Fruit fly (Drosophila melanogaster) whole organism, embryonic: ENCODE results near the gene djl.

Experiments used
- Abd-B ChIP-seq: fragments of 200-800 bp; sonication (Bioruptor generic); optimal IDR thresholded peaks from 2 replicates; lab custom pipeline; 2018; ENCODE audit warnings: missing biosample characterization, mild to moderate bottlenecking, missing genetic modification characterization, moderate library complexity
- Bgb ChIP-seq: fragments of 200-800 bp; sonication (Bioruptor generic); IDR thresholded peaks from 2 replicates; pipeline ENCODE4 v1.3.6; 2022; ENCODE audit warnings: missing biosample characterization, missing genetic modification characterization; ENCODE audit not compliant: partially characterized antibody
- Blimp-1 ChIP-seq: fragments of 200-800 bp; sonication (Bioruptor generic); optimal IDR thresholded peaks from 3 replicates; lab custom pipeline; 2018; ENCODE audit warnings: missing biosample characterization, missing genetic modification characterization, mild to moderate bottlenecking, moderate library complexity, missing genetic modification reagents
- CG12942 ChIP-seq: fragments of 200-800 bp; sonication (Bioruptor generic); optimal IDR thresholded peaks from 3 replicates; lab custom pipeline; 2016; ENCODE audit warnings: missing biosample characterization, missing genetic modification characterization
- CG13123 ChIP-seq: fragments of 200-800 bp; sonication (Bioruptor generic); optimal IDR thresholded peaks from 2 replicates; lab custom pipeline; 2016; ENCODE audit warnings: missing biosample characterization, missing genetic modification characterization
- CG14441 ChIP-seq: fragments of 200-800 bp; sonication (Bioruptor generic); IDR thresholded peaks from 2 replicates; pipeline ENCODE4 v1.3.6; 2022; ENCODE audit warnings: missing biosample characterization, missing genetic modification characterization
- CG14667 ChIP-seq: fragments of 200-800 bp; sonication (Bioruptor generic); IDR thresholded peaks from 2 replicates; pipeline ENCODE4 v1.3.6; 2022; ENCODE audit warnings: missing biosample characterization, missing genetic modification characterization
- CG15601 ChIP-seq: fragments of 200-800 bp; sonication (Bioruptor generic); optimal IDR thresholded peaks from 3 replicates; lab custom pipeline; 2019; ENCODE audit warnings: missing biosample characterization, mild to moderate bottlenecking, missing genetic modification characterization, moderate library complexity
- CG43689 ChIP-seq: fragments of 200-800 bp; sonication (Bioruptor generic); IDR thresholded peaks from 2 replicates; pipeline ENCODE4 v1.3.6; 2022; ENCODE audit warnings: missing biosample characterization, missing genetic modification characterization
- CG4617 ChIP-seq: fragments of 200-800 bp; sonication (Bioruptor generic); optimal IDR thresholded peaks from 3 replicates; lab custom pipeline; 2016; ENCODE audit warnings: missing biosample characterization, missing genetic modification characterization, borderline replicate concordance
- CG6765 ChIP-seq: fragments of 200-800 bp; sonication (Bioruptor generic); optimal IDR thresholded peaks from 3 replicates; lab custom pipeline; 2017; ENCODE audit warnings: missing biosample characterization, mild to moderate bottlenecking, missing genetic modification characterization
- CG8765 ChIP-seq: fragments of 200-800 bp; sonication (Bioruptor generic); IDR thresholded peaks from 2 replicates; pipeline ENCODE4 v1.3.6; 2022; ENCODE audit warnings: missing biosample characterization, missing genetic modification characterization
- CG8924 ChIP-seq: fragments of 200-800 bp; optimal IDR thresholded peaks from 3 replicates; lab custom pipeline; 2019; ENCODE audit warnings: missing biosample characterization, mild to moderate bottlenecking, missing genetic modification characterization, moderate library complexity
- CG9797 ChIP-seq: fragments of 200-800 bp; sonication (Bioruptor generic); optimal IDR thresholded peaks from 3 replicates; lab custom pipeline; 2018; ENCODE audit warnings: missing biosample characterization, mild to moderate bottlenecking, missing genetic modification characterization
- CG9817 ChIP-seq: fragments of 200-800 bp; sonication (Bioruptor generic); optimal IDR thresholded peaks from 2 replicates; lab custom pipeline; 2018; ENCODE audit warnings: missing biosample characterization, mild to moderate bottlenecking, missing genetic modification characterization, moderate library complexity
- CoRest ChIP-seq: fragments of 200-800 bp; sonication (Bioruptor generic); optimal IDR thresholded peaks from 3 replicates; lab custom pipeline; 2018; ENCODE audit warnings: missing biosample characterization, mild to moderate bottlenecking, missing genetic modification characterization, moderate library complexity
- Dip2 ChIP-seq: fragments of 200-800 bp; sonication (Bioruptor generic); IDR thresholded peaks from 2 replicates; pipeline ENCODE4 v1.3.6; 2022; ENCODE audit warnings: missing biosample characterization, missing genetic modification characterization
- Dip3 ChIP-seq: fragments of 200-800 bp; sonication (Bioruptor generic); optimal IDR thresholded peaks from 3 replicates; lab custom pipeline; 2016; ENCODE audit warnings: missing biosample characterization, missing genetic modification characterization
- Doc3 ChIP-seq: fragments of 200-800 bp; sonication (Bioruptor generic); IDR thresholded peaks from 3 replicates; pipeline ENCODE4 v1.3.6; 2022; ENCODE audit warnings: missing biosample characterization, missing genetic modification characterization; ENCODE audit not compliant: partially characterized antibody
- Dref ChIP-seq: fragments of 200-800 bp; sonication (Bioruptor generic); IDR thresholded peaks from 2 replicates; pipeline ENCODE4 v1.3.6; 2022; ENCODE audit warnings: missing biosample characterization, missing genetic modification characterization
- Gug ChIP-seq: fragments of 200-800 bp; sonication (Bioruptor generic); IDR thresholded peaks from 4 replicates; pipeline ENCODE4 v1.3.6; 2022; ENCODE audit warnings: missing biosample characterization, missing genetic modification characterization
- HLH3B ChIP-seq: fragments of 200-800 bp; sonication (Bioruptor generic); IDR thresholded peaks from 2 replicates; pipeline ENCODE4 v1.3.6; 2022; ENCODE audit warnings: missing biosample characterization, missing genetic modification characterization
- HmgZ ChIP-seq: fragments of 200-800 bp; sonication (Bioruptor generic); optimal IDR thresholded peaks from 2 replicates; lab custom pipeline; 2018; ENCODE audit warnings: missing biosample characterization, mild to moderate bottlenecking, missing genetic modification characterization
- Hmr ChIP-seq: fragments of 200-800 bp; sonication (Bioruptor generic); optimal IDR thresholded peaks from 3 replicates; lab custom pipeline; 2017; ENCODE audit warnings: mild to moderate bottlenecking, missing biosample characterization, missing genetic modification reagents, missing genetic modification characterization
- Hr3 ChIP-seq: fragments of 200-800 bp; sonication (Bioruptor generic); optimal IDR thresholded peaks from 3 replicates; lab custom pipeline; 2016; ENCODE audit warnings: missing biosample characterization, missing genetic modification characterization
- Hsf ChIP-seq: fragments of 200-800 bp; sonication (Bioruptor generic); optimal IDR thresholded peaks from 3 replicates; lab custom pipeline; 2016; ENCODE audit warnings: missing biosample characterization, missing genetic modification characterization
- Lhr ChIP-seq: fragments of 200-800 bp; sonication (Bioruptor generic); optimal IDR thresholded peaks from 3 replicates; lab custom pipeline; 2017; ENCODE audit warnings: mild to moderate bottlenecking, missing biosample characterization, missing genetic modification reagents, missing genetic modification characterization
- Nf-YA ChIP-seq: fragments of 200-800 bp; sonication (Bioruptor generic); IDR thresholded peaks from 2 replicates; pipeline ENCODE4 v1.3.6; 2022; ENCODE audit warnings: missing biosample characterization, missing genetic modification characterization
- Xrp1 ChIP-seq: fragments of 200-800 bp; sonication (Bioruptor generic); IDR thresholded peaks from 2 replicates; pipeline ENCODE4 v1.3.6; 2022; ENCODE audit warnings: missing biosample characterization, missing genetic modification characterization
- cg ChIP-seq: fragments of 200-800 bp; sonication (Bioruptor generic); optimal IDR thresholded peaks from 3 replicates; lab custom pipeline; 2019; ENCODE audit warnings: missing biosample characterization, mild to moderate bottlenecking, missing genetic modification characterization, moderate library complexity
- esg ChIP-seq: fragments of 200-800 bp; sonication (Bioruptor generic); conservative IDR thresholded peaks from 2 replicates; pipeline ENCODE4 v1.3.6; 2022; ENCODE audit warnings: missing biosample characterization, missing genetic modification characterization
- ewg ChIP-seq: fragments of 200-800 bp; sonication (Bioruptor generic); optimal IDR thresholded peaks from 3 replicates; lab custom pipeline; 2017; ENCODE audit warnings: mild to moderate bottlenecking, missing biosample characterization, missing genetic modification reagents, missing genetic modification characterization
- gcm ChIP-seq: fragments of 200-800 bp; sonication (Bioruptor generic); optimal IDR thresholded peaks from 2 replicates; lab custom pipeline; 2019; ENCODE audit warnings: missing biosample characterization, mild to moderate bottlenecking, missing genetic modification characterization, moderate library complexity
- gsb-n ChIP-seq: fragments of 200-800 bp; sonication (Bioruptor generic); optimal IDR thresholded peaks from 3 replicates; lab custom pipeline; 2018; ENCODE audit warnings: missing biosample characterization, mild to moderate bottlenecking, missing genetic modification characterization
- insv ChIP-seq, 2 experiments: fragments of 200-800 bp; sonication (Bioruptor generic); optimal IDR thresholded peaks; 3 replicates each; lab custom pipeline; 2016 to 2018; ENCODE audit warnings: missing biosample characterization in 2 of 2, missing genetic modification characterization in 2 of 2
- jigr1 ChIP-seq: fragments of 200-800 bp; sonication (Bioruptor generic); IDR thresholded peaks from 3 replicates; pipeline ENCODE4 v1.3.6; 2022; ENCODE audit warnings: missing biosample characterization, missing genetic modification characterization
- kni ChIP-seq: fragments of 200-800 bp; sonication (Bioruptor generic); optimal IDR thresholded peaks from 3 replicates; lab custom pipeline; 2017; ENCODE audit warnings: mild to moderate bottlenecking, missing biosample characterization, missing genetic modification reagents, missing genetic modification characterization
- mam ChIP-seq: fragments of 200-800 bp; sonication (Bioruptor generic); optimal IDR thresholded peaks from 3 replicates; lab custom pipeline; 2016; ENCODE audit warnings: missing biosample characterization, missing genetic modification characterization
- org-1 ChIP-seq: fragments of 200-800 bp; sonication (Bioruptor generic); optimal IDR thresholded peaks from 2 replicates; lab custom pipeline; 2017; ENCODE audit warnings: missing biosample characterization, missing genetic modification characterization
- phol ChIP-seq: fragments of 200-800 bp; sonication (Bioruptor generic); optimal IDR thresholded peaks from 3 replicates; lab custom pipeline; 2018; ENCODE audit warnings: missing biosample characterization, mild to moderate bottlenecking, missing genetic modification characterization, moderate library complexity
- ranshi ChIP-seq: fragments of 200-800 bp; sonication (Bioruptor generic); IDR thresholded peaks from 2 replicates; pipeline ENCODE4 v1.3.6; 2022; ENCODE audit warnings: missing biosample characterization, missing genetic modification characterization
- repo ChIP-seq: fragments of 200-800 bp; sonication (Bioruptor generic); optimal IDR thresholded peaks from 2 replicates; lab custom pipeline; 2016; ENCODE audit warnings: missing biosample characterization, missing genetic modification characterization
- run ChIP-seq: fragments of 200-800 bp; sonication (Bioruptor generic); optimal IDR thresholded peaks from 3 replicates; lab custom pipeline; 2018; ENCODE audit warnings: missing biosample characterization, mild to moderate bottlenecking, missing genetic modification characterization
- sima ChIP-seq: fragments of 200-800 bp; sonication (Bioruptor generic); optimal IDR thresholded peaks from 2 replicates; lab custom pipeline; 2016; ENCODE audit warnings: missing biosample characterization, missing genetic modification characterization
- so ChIP-seq: fragments of 200-800 bp; sonication (Bioruptor generic); IDR thresholded peaks from 3 replicates; pipeline ENCODE4 v1.3.6; 2022; ENCODE audit warnings: missing biosample characterization, missing genetic modification characterization
- sqz ChIP-seq: fragments of 200-800 bp; sonication (Bioruptor generic); optimal IDR thresholded peaks from 3 replicates; lab custom pipeline; 2018; ENCODE audit warnings: missing biosample characterization, mild to moderate bottlenecking, missing genetic modification characterization
- tgo ChIP-seq: fragments of 200-800 bp; sonication (Bioruptor generic); IDR thresholded peaks from 3 replicates; pipeline ENCODE4 v1.3.6; 2022; ENCODE audit warnings: missing biosample characterization, missing genetic modification characterization
- tin ChIP-seq: fragments of 200-800 bp; sonication (Bioruptor generic); optimal IDR thresholded peaks from 3 replicates; lab custom pipeline; 2016; ENCODE audit warnings: missing biosample characterization, missing genetic modification characterization
- unc-4 ChIP-seq: fragments of 200-800 bp; sonication (Bioruptor generic); IDR thresholded peaks from 2 replicates; pipeline ENCODE4 v1.3.6; 2022; ENCODE audit warnings: missing biosample characterization, missing genetic modification characterization; ENCODE audit not compliant: partially characterized antibody
- unpg ChIP-seq: fragments of 200-800 bp; sonication (Bioruptor generic); optimal IDR thresholded peaks from 3 replicates; lab custom pipeline; 2018; ENCODE audit warnings: missing biosample characterization, mild to moderate bottlenecking, missing genetic modification characterization, moderate library complexity
- vfl ChIP-seq: fragments of 200-800 bp; sonication (Bioruptor generic); optimal IDR thresholded peaks from 2 replicates; lab custom pipeline; 2016; ENCODE audit warnings: missing biosample characterization, missing genetic modification characterization

The djl gene

DNA sequence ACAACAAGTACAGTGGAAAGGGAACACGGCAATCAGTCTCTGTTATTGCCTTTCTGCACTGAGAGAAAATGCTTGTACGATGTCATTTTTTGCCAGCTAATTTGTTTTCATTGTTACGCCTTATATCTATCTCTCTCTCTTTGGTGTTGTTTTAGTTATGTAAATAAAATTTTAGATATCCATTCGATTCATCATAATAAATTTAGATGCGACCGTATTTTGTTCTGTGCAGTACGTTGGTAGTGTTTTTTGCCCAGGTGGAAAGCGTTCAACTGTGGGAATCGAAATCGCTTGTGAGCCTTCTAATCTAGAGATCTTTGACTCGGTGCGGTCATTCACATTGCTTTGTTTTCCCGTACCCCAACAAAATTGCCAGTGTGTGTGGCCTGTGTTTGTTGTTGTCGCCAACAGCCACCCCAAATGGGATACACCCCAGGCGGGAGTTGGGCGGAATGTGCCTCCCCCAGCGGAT lies 15.2 kb downstream of the djl start (continued):
- TF ChIP-seq CG14441 (no peak), HLH3B (GFP tag; lab: Robert Waterston, UW) (no peak), Hmr (GFP tag; lab: Kevin White, UChicago) (peak; percentile 92), CG15601 (tag; lab: Kevin White, UChicago) (peak; percentile 76), Dref (GFP tag; lab: Robert Waterston, UW) (no peak), Lhr (GFP tag; lab: Kevin White, UChicago) (peak; percentile 56), CoRest (peak; percentile 87), unc-4 (GFP tag; lab: Robert Waterston, UW) (no peak), insv (GFP tag; optimal IDR thresholded peaks at IDR 0.05; lab: Kevin White, UChicago) (peak in 1 of 2 experiments; percentile 15), repo (peak; percentile 83), Nf-YA (GFP tag; lab: Robert Waterston, UW) (no peak), kni (GFP tag; lab: Kevin White, UChicago) (no peak), phol (tag; lab: Kevin White, UChicago) (peak; percentile 89), tgo (GFP tag; lab: Robert Waterston, UW) (no peak), gsb-n (tag; lab: Kevin White, UChicago) (peak; percentile 83), tin (peak; percentile 91), CG14667 (GFP tag; lab: Robert Waterston, UW) (no peak), CG43689 (GFP tag; lab: Robert Waterston, UW) (no peak), Dip3 (peak; percentile 86), so (no peak), cg (GFP tag; lab: Kevin White, UChicago) (no peak), unpg (peak; percentile 91), Xrp1 (no peak), Doc3 (no peak), Blimp-1 (GFP tag; lab: Kevin White, UChicago) (peak; percentile 88), vfl (GFP tag; lab: Kevin White, UChicago) (peak; percentile 76), CG4617 (peak; percentile 48), esg (GFP tag; lab: Robert Waterston, UW) (no peak), Hsf (peak; percentile 91), org-1 (GFP tag; lab: Kevin White, UChicago) (peak; percentile 80), Dip2 (no peak), CG9797 (GFP tag; lab: Kevin White, UChicago) (no peak), Abd-B (GFP tag; lab: Kevin White, UChicago) (peak; percentile 85), CG12942 (peak; percentile 77), Hr3 (peak; percentile 83), Gug (peak; percentile 86), CG9817 (tag; lab: Kevin White, UChicago) (peak; percentile 78), Bgb (no peak), HmgZ (tag; lab: Kevin White, UChicago) (peak; percentile 95), run (tag; lab: Kevin White, UChicago) (peak; percentile 70), ranshi (GFP tag; lab: Robert Waterston, UW) (no peak), CG13123 (GFP tag; lab: Kevin White, UChicago) (peak; percentile 75), ewg (peak; percentile 76), mam (GFP tag; lab: Kevin White, UChicago) (peak; percentile 95), sima (GFP tag; lab: Kevin White, UChicago) (peak; percentile 3), CG8924 (peak; percentile 91), gcm (GFP tag; lab: Kevin White, UChicago) (peak; percentile 81), sqz (GFP tag; lab: Kevin White, UChicago) (no peak), CG8765 (GFP tag; lab: Robert Waterston, UW) (no peak), CG6765 (GFP tag; lab: Kevin White, UChicago) (peak; percentile 73), jigr1 (GFP tag; lab: Robert Waterston, UW) (no peak)
